Worm (Caenorhabditis elegans) whole organism, L4/young adult: ENCODE data around the gene str-166.

Experiments
- W03F9.2 ChIP-seq: fragments of 150-350 bp; optimal IDR thresholded peaks from 2 replicates; lab custom pipeline; 2014; ENCODE audit warnings: missing biosample characterization, missing genetic modification characterization
- dao-5 ChIP-seq: sonication (generic microtip); optimal IDR thresholded peaks from 2 replicates; lab custom pipeline; 2016; ENCODE audit warnings: missing genotype, missing genetic modification characterization, moderate library complexity, missing compliant biosample characterization
- him-1 ChIP-seq: sonication (generic microtip); optimal IDR thresholded peaks from 2 replicates; lab custom pipeline; 2016; ENCODE audit warnings: missing genotype, missing genetic modification reagents, missing genetic modification characterization, missing compliant biosample characterization

Gene str-166

DNA sequence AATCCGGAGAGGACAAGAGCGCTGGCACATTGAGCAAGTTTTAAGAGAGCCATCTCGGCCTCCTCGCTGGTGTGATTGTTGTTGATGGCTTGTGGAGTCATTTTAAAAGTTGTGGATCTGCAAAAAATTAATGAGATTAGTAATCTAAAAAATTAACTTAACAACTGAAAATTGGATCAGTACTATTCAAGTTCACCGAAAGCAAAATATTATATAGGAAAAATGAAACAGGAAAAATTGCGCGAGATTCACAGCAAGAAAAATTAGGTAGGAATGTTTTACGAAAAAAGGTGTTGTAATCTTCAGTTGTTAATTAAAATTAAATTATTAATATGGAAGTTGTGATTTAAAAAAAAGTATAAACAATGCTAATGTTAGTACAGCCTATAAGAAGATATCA, 3.2 kb downstream of the str-166 start, which contains the start of gene T08B6.1:
TSS of gene T08B6.1 (minus strand) at position 101 of the 400 bp plus-strand sequence.
- no peak for TF ChIP-seq him-1
- TF ChIP-seq W03F9.2 = no peak
- no peak for TF ChIP-seq dao-5 (tag; lab: Kevin White, UChicago)

DNA sequence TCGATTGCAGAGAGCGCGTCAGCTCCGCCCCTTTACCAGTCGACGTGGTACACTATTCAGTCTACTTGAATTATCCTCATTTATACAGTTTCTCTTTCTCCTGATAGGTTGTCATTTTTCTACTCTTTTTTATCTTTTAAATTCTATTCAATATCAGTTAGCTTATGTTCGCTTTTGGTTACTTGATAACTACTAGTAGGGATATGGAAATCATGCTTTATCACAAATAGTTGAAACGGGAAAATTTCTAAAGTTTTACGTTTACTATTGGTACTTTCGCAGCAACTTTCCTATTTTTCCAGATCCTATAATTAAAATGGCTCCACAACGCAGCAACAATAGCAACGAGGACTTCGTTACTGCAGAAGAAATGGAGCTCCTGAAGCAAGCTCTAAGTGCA, 5.5 kb downstream of the str-166 start, which contains the start of gene sgnh-1:
TSS of gene sgnh-1 (plus strand) at position 301 of the 400 bp plus-strand sequence.
- TF ChIP-seq him-1 = no peak

DNA sequence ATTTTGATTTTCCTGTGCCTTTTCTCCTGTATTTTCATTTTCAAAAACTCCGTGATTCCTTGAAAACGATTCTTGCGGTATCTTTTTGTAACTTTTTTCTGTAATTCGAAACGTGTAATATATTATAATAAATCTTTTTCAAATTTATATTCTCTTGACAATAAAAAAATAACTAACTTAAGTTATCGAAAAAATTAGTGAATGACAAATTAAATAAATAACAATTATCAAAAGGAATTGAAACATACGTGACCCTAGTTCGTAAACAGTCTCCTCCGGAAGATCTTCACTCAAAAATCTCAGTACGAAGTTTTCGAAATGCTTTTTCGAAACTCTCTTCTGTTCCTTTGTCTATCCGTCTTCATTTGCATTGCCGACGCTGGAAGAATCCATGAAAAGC, 6.5 kb downstream of the str-166 start, which contains the start of gene T08B6.9:
TSS of gene T08B6.9 (plus strand) at position 301 of the 400 bp plus-strand sequence.
- TF ChIP-seq him-1 (no peak), W03F9.2 (no peak), dao-5 (tag; lab: Kevin White, UChicago) (no peak)

DNA sequence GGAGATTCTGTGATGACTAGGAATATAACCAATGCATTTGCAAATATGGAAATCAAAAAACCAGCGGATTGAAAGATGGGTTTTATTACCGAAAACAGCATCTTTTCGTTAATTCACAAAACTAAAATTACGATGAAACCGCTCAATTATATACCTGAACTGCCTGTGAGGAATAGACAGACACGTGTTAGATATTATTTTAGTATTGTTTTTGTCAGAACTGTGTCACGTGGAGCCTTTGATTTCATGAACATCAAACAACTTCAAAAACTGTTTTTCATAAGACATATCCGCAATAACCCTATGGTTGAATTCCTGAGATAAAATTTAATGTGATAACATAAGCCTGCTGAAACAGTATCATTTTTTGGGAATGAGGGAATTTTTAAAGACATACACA, 19.9 kb downstream of the str-166 start, which contains the start of gene str-161:
TSS of gene str-161 (minus strand) at position 101 of the 400 bp plus-strand sequence.
- no peak for TF ChIP-seq W03F9.2
- TF ChIP-seq dao-5 (tag; lab: Kevin White, UChicago) = no peak
- TF ChIP-seq him-1 = no peak

DNA sequence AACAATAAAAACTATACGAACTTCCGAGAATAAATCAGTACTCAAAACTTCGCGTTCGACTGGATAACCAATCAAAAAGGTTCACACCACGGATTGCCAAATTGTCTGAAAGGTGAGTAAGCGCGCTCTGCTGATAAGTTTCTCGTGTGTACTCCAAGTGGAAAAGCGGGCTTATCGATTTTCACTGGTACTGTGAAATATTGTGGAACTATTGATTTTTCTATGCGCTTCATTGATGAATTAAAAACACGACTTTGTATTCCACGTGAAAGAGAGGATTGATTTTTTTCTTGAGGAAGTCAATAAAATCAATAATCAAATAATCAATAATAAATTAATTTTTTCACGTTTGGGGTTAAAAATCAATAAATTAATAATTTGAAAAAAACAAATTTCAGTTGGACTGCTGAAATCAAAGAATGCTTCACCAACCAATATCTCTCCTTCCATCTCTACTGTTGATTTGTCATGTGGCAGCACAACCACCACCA, 21.6 kb downstream of the str-166 start, which contains the start of gene T08B6.4:
TSS of gene T08B6.4 (plus strand) at position 51 of the 491 bp plus-strand sequence.
- TF ChIP-seq him-1 (no peak), dao-5 (tag; lab: Kevin White, UChicago) (no peak), W03F9.2 (no peak)

- TF ChIP-seq dao-5 (tag; lab: Kevin White, UChicago) (no peak), W03F9.2 (no peak)
Measured at ce11 chrIV:4909039-4909438, 25.0 kb downstream of the str-166 start, which contains the start of gene str-159. Gene str-159, plus strand, starts transcription at chrIV:4909339.

DNA sequence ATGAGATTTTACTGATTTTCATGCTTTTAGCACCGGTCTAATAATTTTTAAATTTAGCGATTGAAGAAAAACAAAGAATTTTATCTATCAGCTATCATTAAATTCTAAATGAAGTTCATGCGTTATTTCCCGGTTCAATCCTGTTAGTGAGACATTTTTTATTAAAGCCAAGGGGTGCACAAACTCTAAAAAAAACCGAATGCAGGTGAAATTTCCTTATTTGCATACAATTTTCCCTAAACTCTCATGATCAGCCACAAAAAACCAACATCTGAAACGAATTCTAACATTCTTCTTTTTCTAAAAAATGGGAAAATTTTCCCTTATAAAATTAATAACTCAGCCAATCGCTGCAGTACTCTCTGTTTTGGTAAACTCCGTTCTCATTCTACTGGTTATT, 29.0 kb downstream of the str-166 start, which contains the start of gene str-156:
TSS of gene str-156 (plus strand) at position 301 of the 400 bp plus-strand sequence.
- TF ChIP-seq W03F9.2 = no peak
- TF ChIP-seq dao-5 (tag; lab: Kevin White, UChicago) = no peak
- TF ChIP-seq him-1 = no peak

ce11 chrIV:4915689-4916088, 31.6 kb downstream of the str-166 start, which contains the start of gene str-155:
Gene str-155, plus strand, starts transcription at chrIV:4915989.
- no peak for TF ChIP-seq him-1
- TF ChIP-seq dao-5 (tag; lab: Kevin White, UChicago) = no peak
- no peak for TF ChIP-seq W03F9.2

- TF ChIP-seq W03F9.2 = no peak
- TF ChIP-seq him-1 = no peak
- TF ChIP-seq dao-5 (tag; lab: Kevin White, UChicago) = no peak
Measured at ce11 chrIV:4917774-4918173, 33.7 kb downstream of the str-166 start, which contains the start of gene str-158. Gene str-158, plus strand, starts transcription at chrIV:4918074.

- TF ChIP-seq dao-5 (tag; lab: Kevin White, UChicago) (no peak), him-1 (no peak), W03F9.2 (no peak)
Measured at ce11 chrIV:4930045-4930444, 46.0 kb downstream of the str-166 start, which contains the start of gene Y9C9A.8. Gene Y9C9A.8, plus strand, starts transcription at chrIV:4930345.

- TF ChIP-seq him-1 (no peak), dao-5 (tag; lab: Kevin White, UChicago) (no peak), W03F9.2 (no peak)
Measured at ce11 chrIV:4930754-4931322, 46.8 kb downstream of the str-166 start.

- no peak for TF ChIP-seq W03F9.2
- no peak for TF ChIP-seq dao-5 (tag; lab: Kevin White, UChicago)
- TF ChIP-seq him-1 = no peak
Measured at ce11 chrIV:4934103-4934502, 50.0 kb downstream of the str-166 start, which contains the start of gene str-153. Gene str-153, plus strand, starts transcription at chrIV:4934403.
